Fruit fly (Drosophila melanogaster): ENCODE results near the gene CG4907.

The CG4907 gene

dm6 chr3R:22750534-22750947, 40.0 kb upstream of the CG4907 start, which contains the start of the genes rumi, CG7029 and Usp12-46 (continued):
- TF ChIP-seq hth (optimal IDR thresholded peaks at IDR 0.05) = no peak
- TF ChIP-seq sqz (GFP tag; optimal IDR thresholded peaks at IDR 0.05) = peak; percentile 57
- TF ChIP-seq Mrtf (GFP tag; IDR thresholded peaks at IDR 0.05) = peak; percentile 69
- peak; percentile 52; the same call in 1 of the 2 replicates for TF ChIP-seq Dref (GFP tag; IDR thresholded peaks at IDR 0.05)
- TF ChIP-seq Tbp (GFP tag; optimal IDR thresholded peaks at IDR 0.05) = no peak
- peak; percentile 80 for TF ChIP-seq CG17361 (GFP tag; IDR thresholded peaks at IDR 0.05)
- TF ChIP-seq chif (GFP tag; optimal IDR thresholded peaks at IDR 0.05) = peak; percentile 87 to 93
- peak; percentile 64 for TF ChIP-seq CG10431 (GFP tag; optimal IDR thresholded peaks at IDR 0.05)
- TF ChIP-seq CG30431 (GFP tag; optimal IDR thresholded peaks at IDR 0.05) = peak; percentile 72
- peak; percentile 100 for TF ChIP-seq CG3995 (GFP tag; optimal IDR thresholded peaks at IDR 0.05)
- peak; percentile 69 for TF ChIP-seq ab (GFP tag; optimal IDR thresholded peaks at IDR 0.05)
- peak; percentile 81 for TF ChIP-seq CG3163 (GFP tag; optimal IDR thresholded peaks at IDR 0.05)
- peak; percentile 80 for TF ChIP-seq Oli (tag; optimal IDR thresholded peaks at IDR 0.05)
- peak; percentile 81 for TF ChIP-seq NK7.1 (GFP tag; optimal IDR thresholded peaks at IDR 0.05)
- TF ChIP-seq ara (GFP tag; IDR thresholded peaks at IDR 0.05) = peak; percentile 79
- TF ChIP-seq HLH3B (GFP tag; IDR thresholded peaks at IDR 0.05) = peak; percentile 81
- TF ChIP-seq Adf1 (GFP tag; IDR thresholded peaks at IDR 0.05) = peak; percentile 41; the same call in 1 of the 2 replicates
- peak; percentile 100 for TF ChIP-seq CG14710 (tag; optimal IDR thresholded peaks at IDR 0.05)
- TF ChIP-seq CG9876 (GFP tag; optimal IDR thresholded peaks at IDR 0.05) = peak; percentile 84
- peak; percentile 57 for TF ChIP-seq CG7987 (GFP tag; optimal IDR thresholded peaks at IDR 0.05)
- peak; percentile 90 for TF ChIP-seq pzg (GFP tag; optimal IDR thresholded peaks at IDR 0.05)
- TF ChIP-seq CG30020 (tag; optimal IDR thresholded peaks at IDR 0.05) = peak; percentile 65
- TF ChIP-seq unpg (GFP tag; optimal IDR thresholded peaks at IDR 0.05) = peak; percentile 89
- TF ChIP-seq crol (GFP tag; IDR thresholded peaks at IDR 0.05) = 0 out of 2 replicates have a peak, but pooled peaks have one; percentile 10
- peak; percentile 83 for TF ChIP-seq trem (tag; optimal IDR thresholded peaks at IDR 0.05)
- TF ChIP-seq CG12299 (tag; optimal IDR thresholded peaks at IDR 0.05) = peak; percentile 79
- peak; percentile 72; the same call in 2 of the 3 replicates for TF ChIP-seq otp (GFP tag; IDR thresholded peaks at IDR 0.05)
- no peak for TF ChIP-seq Kr (GFP tag; optimal IDR thresholded peaks at IDR 0.05)
- TF ChIP-seq vfl (GFP tag; optimal IDR thresholded peaks at IDR 0.05) = peak; percentile 68
- TF ChIP-seq CG18619 (GFP tag; optimal IDR thresholded peaks at IDR 0.05) = peak; percentile 83
- peak; percentile 82 for TF ChIP-seq Sry-δ (GFP tag; optimal IDR thresholded peaks at IDR 0.05)
- TF ChIP-seq croc (GFP tag; conservative IDR thresholded peaks at IDR 0.05) = peak; percentile 60
- no peak for TF ChIP-seq CG8478 (optimal IDR thresholded peaks at IDR 0.05)
- peak; percentile 82 for TF ChIP-seq Dad (GFP tag; optimal IDR thresholded peaks at IDR 0.05)
- peak; percentile 86 for TF ChIP-seq p53 (GFP tag; optimal IDR thresholded peaks at IDR 0.05)
- peak; percentile 81 for TF ChIP-seq ase (GFP tag; IDR thresholded peaks at IDR 0.05)
- peak; percentile 43 for TF ChIP-seq trh (GFP tag; optimal IDR thresholded peaks at IDR 0.05)
- peak; percentile 2 for TF ChIP-seq CG31365 (tag; optimal IDR thresholded peaks at IDR 0.05)
- peak; percentile 84 for TF ChIP-seq NFAT (GFP tag; IDR thresholded peaks at IDR 0.05)
- TF ChIP-seq zf30C (GFP tag; optimal IDR thresholded peaks at IDR 0.05) = no peak
- TF ChIP-seq HLH54F (GFP tag; optimal IDR thresholded peaks at IDR 0.05) = peak; percentile 93
- peak; percentile 66 for TF ChIP-seq CG2202 (tag; optimal IDR thresholded peaks at IDR 0.05)
- TF ChIP-seq Hsf (GFP tag; optimal IDR thresholded peaks at IDR 0.05) = peak; percentile 92
- peak; percentile 64; the same call in 1 of the 3 replicates for TF ChIP-seq hb (GFP tag; IDR thresholded peaks at IDR 0.05; ENCODE audit: partially characterized antibody)
- peak; percentile 80 for TF ChIP-seq CG13894 (tag; optimal IDR thresholded peaks at IDR 0.05)
- TF ChIP-seq CG18599 (GFP tag; optimal IDR thresholded peaks at IDR 0.05) = peak; percentile 83
- peak; percentile 88 for TF ChIP-seq CG4424 (GFP tag; optimal IDR thresholded peaks at IDR 0.05)
- TF ChIP-seq gt (GFP tag; IDR thresholded peaks at IDR 0.05) = peak; percentile 16; the same call in 1 of the 2 replicates
- TF ChIP-seq CG9797 (GFP tag; optimal IDR thresholded peaks at IDR 0.05) = peak; percentile 41
- TF ChIP-seq org-1 (GFP tag; optimal IDR thresholded peaks at IDR 0.05) = peak; percentile 66
- TF ChIP-seq CG17186 (GFP tag; optimal IDR thresholded peaks at IDR 0.05) = peak; percentile 76
- TF ChIP-seq vnd (GFP tag; IDR thresholded peaks at IDR 0.05; ENCODE audit: partially characterized antibody) = peak; percentile 66; the same call in 2 of the 3 replicates

Measured in whole organism, embryonic.